Worm (Caenorhabditis elegans) whole organism, L4 larva: ENCODE results near the gene F58A6.5.

Experiments
- hlh-30 ChIP-seq: sonication (generic microtip); optimal IDR thresholded peaks from 2 replicates; lab custom pipeline; 2017; ENCODE audit warnings: antibody characterized with exemption, mild to moderate bottlenecking, missing genetic modification characterization, missing compliant biosample characterization; ENCODE audit not compliant: insufficient read depth
- mdt-29 ChIP-seq: fragments of 200-800 bp; sonication (Bioruptor generic); IDR thresholded peaks from 2 replicates; pipeline ENCODE4 v1.3.6; 2022; ENCODE audit warnings: missing genetic modification reagents, missing genetic modification characterization, missing compliant biosample characterization
- nhr-102 ChIP-seq: sonication (generic microtip); optimal IDR thresholded peaks from 2 replicates; lab custom pipeline; 2016; ENCODE audit warnings: mild to moderate bottlenecking, missing genetic modification characterization, moderate library complexity, missing compliant biosample characterization
- nhr-237 ChIP-seq: sonication (generic microtip); optimal IDR thresholded peaks from 2 replicates; lab custom pipeline; 2017; ENCODE audit warnings: missing biosample characterization, missing genetic modification characterization

DNA sequence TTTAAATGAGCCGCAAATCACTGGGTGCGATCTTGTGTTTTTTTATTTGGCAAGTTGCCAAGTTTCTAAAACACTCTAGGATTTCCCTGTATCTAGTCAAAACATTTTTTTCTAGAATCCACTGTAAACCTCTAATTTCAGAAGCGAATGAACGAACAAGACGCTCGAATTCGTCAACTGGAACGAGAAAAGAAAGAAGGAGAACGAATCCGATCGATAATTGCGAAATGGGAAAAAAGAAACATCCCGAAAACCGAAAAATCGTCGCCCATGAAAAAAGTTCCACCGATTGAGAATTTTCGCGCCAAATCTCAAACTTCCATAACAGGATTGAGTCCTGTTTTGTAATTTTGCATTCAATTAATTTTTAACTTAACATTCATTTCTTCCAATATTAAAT is 28.7 kb upstream of the F58A6.5 start:
- TF ChIP-seq mdt-29 (GFP tag; lab: Robert Waterston, UW) (no peak), nhr-237 (no peak), hlh-30 (tag; lab: Kevin White, UChicago) (no peak), nhr-102 (no peak)
